Worm (Caenorhabditis elegans): Measurements from ENCODE around the gene T24D5.4.

- no peak for TF ChIP-seq aly-2 (tag; optimal IDR thresholded peaks at IDR 0.05)
- TF ChIP-seq elt-3 (tag; optimal IDR thresholded peaks at IDR 0.05), result no peak
- TF ChIP-seq unc-39 (tag; optimal IDR thresholded peaks at IDR 0.05), result no peak
- no peak for TF ChIP-seq R02D3.7 (tag; optimal IDR thresholded peaks at IDR 0.05)
- no peak for TF ChIP-seq nhr-25 (tag; optimal IDR thresholded peaks at IDR 0.05)
- no peak for TF ChIP-seq ztf-4 (tag; optimal IDR thresholded peaks at IDR 0.05)
- TF ChIP-seq ama-1 (optimal IDR thresholded peaks at IDR 0.05), result no peak
- no peak for TF ChIP-seq ceh-9 (tag; optimal IDR thresholded peaks at IDR 0.05)
- no peak for TF ChIP-seq fos-1 (tag; optimal IDR thresholded peaks at IDR 0.05)
- no peak for TF ChIP-seq nhr-11 (tag; optimal IDR thresholded peaks at IDR 0.05)
Observed at ce11 chrX:12630005-12630404, 33.0 kb downstream of the T24D5.4 start.

Measured in whole organism, L3 larva.